Worm (Caenorhabditis elegans) whole organism, L1 larva: ENCODE data around the gene tdc-1.

Experiments
- aha-1 ChIP-seq: fragments of 150-350 bp; optimal IDR thresholded peaks from 2 replicates; lab custom pipeline; 2014; ENCODE audit warnings: missing biosample characterization, missing genetic modification characterization
- ceh-82 ChIP-seq, 3 experiments: fragments of 150-350 bp in 1 of 3; sonication (generic microtip) in 2 of 3; optimal IDR thresholded peaks; 2 replicates each; lab custom pipeline; 2014 to 2017; ENCODE audit warnings: missing biosample characterization in 3 of 3, missing genetic modification characterization in 3 of 3
- ces-1 ChIP-seq: fragments of 150-350 bp; optimal IDR thresholded peaks from 2 replicates; lab custom pipeline; 2014; ENCODE audit warnings: missing biosample characterization, missing genetic modification reagents, missing genetic modification characterization
- dpl-1 ChIP-seq, 3 experiments: fragments of 150-350 bp in 2 of 3; sonication (generic microtip) in 1 of 3; optimal IDR thresholded peaks; 2 replicates each; lab custom pipeline; 2014 to 2017; ENCODE audit warnings: missing biosample characterization in 3 of 3, missing genetic modification characterization in 3 of 3, missing genetic modification reagents in 3 of 3
- dsc-1 ChIP-seq: sonication (generic microtip); optimal IDR thresholded peaks from 2 replicates; lab custom pipeline; 2016; ENCODE audit warnings: mild to moderate bottlenecking, missing genetic modification characterization, missing compliant biosample characterization
- fos-1 ChIP-seq: fragments of 150-350 bp; optimal IDR thresholded peaks from 2 replicates; lab custom pipeline; 2014; ENCODE audit warnings: missing biosample characterization, missing genetic modification characterization
- hlh-4 ChIP-seq: sonication (generic microtip); optimal IDR thresholded peaks from 2 replicates; lab custom pipeline; 2016; ENCODE audit warnings: mild to moderate bottlenecking, missing genetic modification characterization, missing compliant biosample characterization
- mdl-1 ChIP-seq, 2 experiments: fragments of 150-350 bp; optimal IDR thresholded peaks; 2 replicates each; lab custom pipeline; 2014 to 2017; ENCODE audit warnings: missing biosample characterization in 2 of 2, missing genetic modification characterization in 2 of 2, inconsistent platforms in 1 of 2
- nhr-11 ChIP-seq: fragments of 150-350 bp; optimal IDR thresholded peaks from 2 replicates; lab custom pipeline; 2014; ENCODE audit warnings: missing biosample characterization, missing genetic modification characterization
- nhr-237 ChIP-seq: fragments of 150-350 bp; optimal IDR thresholded peaks from 2 replicates; lab custom pipeline; 2014; ENCODE audit warnings: missing biosample characterization, missing genetic modification characterization
- nhr-77 ChIP-seq: fragments of 150-350 bp; optimal IDR thresholded peaks from 2 replicates; lab custom pipeline; 2014; ENCODE audit warnings: missing biosample characterization, missing genetic modification characterization
- sptf-1 ChIP-seq: fragments of 150-350 bp; optimal IDR thresholded peaks from 2 replicates; lab custom pipeline; 2014; ENCODE audit warnings: missing biosample characterization, missing genetic modification characterization
- tbx-2 ChIP-seq: sonication (generic microtip); optimal IDR thresholded peaks from 2 replicates; lab custom pipeline; 2016; ENCODE audit warnings: missing genetic modification characterization, missing compliant biosample characterization

DNA sequence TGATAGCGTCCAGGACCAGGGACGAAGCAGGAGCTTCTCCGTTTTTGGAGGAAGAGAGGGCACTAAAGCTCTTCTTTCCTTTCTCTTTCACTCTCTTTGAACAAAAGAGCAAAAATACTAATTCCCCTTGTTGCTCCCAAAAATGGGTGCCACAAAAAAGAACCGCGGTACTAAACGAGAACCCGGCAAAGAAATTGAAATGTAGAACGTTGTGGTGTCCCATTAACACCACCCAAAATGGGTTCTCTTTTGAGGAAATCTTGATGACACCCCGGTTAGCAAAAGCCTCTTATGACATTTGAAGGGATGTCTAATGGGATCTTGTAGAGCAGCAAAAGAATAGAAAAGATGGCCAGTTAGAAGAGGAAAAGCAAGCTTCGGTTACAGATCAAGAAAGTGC lies 44.4 kb downstream of the tdc-1 start:
- TF ChIP-seq dpl-1 (GFP tag; optimal IDR thresholded peaks at IDR 0.05; lab: Kevin White, UChicago), result no peak
- TF ChIP-seq mdl-1 (tag; optimal IDR thresholded peaks at IDR 0.05; lab: Kevin White, UChicago), result no peak
- no peak for TF ChIP-seq nhr-11 (tag; lab: Kevin White, UChicago)
- no peak for TF ChIP-seq sptf-1
- TF ChIP-seq dsc-1 (tag; lab: Kevin White, UChicago), result no peak
- TF ChIP-seq ces-1 (GFP tag; lab: Kevin White, UChicago), result no peak
- no peak for TF ChIP-seq hlh-4
- no peak for TF ChIP-seq fos-1
- TF ChIP-seq aha-1 (tag; lab: Kevin White, UChicago), result no peak
- no peak for TF ChIP-seq nhr-77 (tag; lab: Kevin White, UChicago)
- no peak for TF ChIP-seq ceh-82 (tag; optimal IDR thresholded peaks at IDR 0.05; lab: Kevin White, UChicago)
- no peak for TF ChIP-seq nhr-237 (tag; lab: Kevin White, UChicago)
- no peak for TF ChIP-seq tbx-2 (tag; lab: Kevin White, UChicago)
